Fruit fly (Drosophila melanogaster): Measurements from ENCODE around the gene Pi4KIIalpha.

Pi4KIIalpha gene

DNA sequence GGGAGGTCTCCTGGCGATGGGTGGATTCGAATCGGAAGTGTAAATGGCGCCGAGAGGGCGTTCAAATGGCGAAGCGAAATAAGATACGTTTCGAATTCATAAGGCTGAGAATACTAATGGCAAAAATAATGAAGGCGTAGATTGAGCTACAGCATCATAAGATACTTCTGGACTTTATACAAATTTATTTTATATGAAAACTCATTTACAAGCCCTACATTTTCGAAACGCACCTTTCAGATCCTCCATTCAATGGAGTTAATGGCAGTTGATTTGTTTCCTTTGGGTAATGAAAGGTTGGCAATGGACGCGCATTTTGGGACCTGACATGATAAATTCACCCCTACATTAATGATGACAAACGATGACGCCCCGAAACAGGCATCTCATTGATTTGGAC is 48.7 kb downstream of the Pi4KIIalpha start:
- TF ChIP-seq EcR (GFP tag; optimal IDR thresholded peaks at IDR 0.05) (no peak), Ets98B (GFP tag; IDR thresholded peaks at IDR 0.05) (no peak)
